Worm (Caenorhabditis elegans) whole organism, L1 larva: ENCODE data around the gene ugt-24.

Experiments
- ceh-82 ChIP-seq, 3 experiments: fragments of 150-350 bp in 1 of 3; sonication (generic microtip) in 2 of 3; optimal IDR thresholded peaks; 2 replicates each; lab custom pipeline; 2014 to 2017; ENCODE audit warnings: missing biosample characterization in 3 of 3, missing genetic modification characterization in 3 of 3
- fkh-8 ChIP-seq: sonication (generic microtip); optimal IDR thresholded peaks from 2 replicates; lab custom pipeline; 2016; ENCODE audit warnings: mild to moderate bottlenecking, missing genetic modification characterization, missing compliant biosample characterization
- grh-1 ChIP-seq: fragments of 200-800 bp; sonication (Bioruptor generic); IDR thresholded peaks from 2 replicates; pipeline ENCODE4 v1.3.6; 2022; ENCODE audit warnings: missing genetic modification reagents, missing genetic modification characterization, missing compliant biosample characterization
- lin-15B ChIP-seq: fragments of 150-350 bp; sonication (generic microtip); optimal IDR thresholded peaks from 3 replicates; lab custom pipeline; 2014; ENCODE audit warnings: missing biosample characterization, missing genetic modification characterization
- nhr-237 ChIP-seq: fragments of 150-350 bp; optimal IDR thresholded peaks from 2 replicates; lab custom pipeline; 2014; ENCODE audit warnings: missing biosample characterization, missing genetic modification characterization
- nhr-76 ChIP-seq: sonication (generic microtip); optimal IDR thresholded peaks from 2 replicates; lab custom pipeline; 2017; ENCODE audit warnings: missing biosample characterization, missing genetic modification characterization
- skn-1 ChIP-seq: fragments of 150-350 bp; optimal IDR thresholded peaks from 2 replicates; lab custom pipeline; 2014; ENCODE audit warnings: missing biosample characterization, missing genetic modification characterization
- sox-4 ChIP-seq: sonication (generic microtip); optimal IDR thresholded peaks from 2 replicates; lab custom pipeline; 2016; ENCODE audit warnings: missing genetic modification characterization, missing compliant biosample characterization
- swsn-7 ChIP-seq: sonication (generic microtip); optimal IDR thresholded peaks from 2 replicates; lab custom pipeline; 2016; ENCODE audit warnings: missing genetic modification characterization, missing compliant biosample characterization
- unc-130 ChIP-seq: fragments of 150-350 bp; optimal IDR thresholded peaks from 2 replicates; lab custom pipeline; 2017; ENCODE audit warnings: missing biosample characterization, missing genetic modification characterization, inconsistent platforms
- unc-98 ChIP-seq: fragments of 200-800 bp; sonication (Bioruptor generic); IDR thresholded peaks from 2 replicates; pipeline ENCODE4 v1.3.6; 2022; ENCODE audit warnings: missing genetic modification characterization, missing compliant biosample characterization

ce11 chrIV:6217503-6217902 lies 7.0 kb upstream of the ugt-24 start:
- TF ChIP-seq nhr-76 (no peak), nhr-237 (tag; lab: Kevin White, UChicago) (no peak), fkh-8 (tag; lab: Kevin White, UChicago) (no peak), skn-1 (tag; lab: Kevin White, UChicago) (no peak), sox-4 (tag; lab: Kevin White, UChicago) (no peak), unc-130 (tag; lab: Kevin White, UChicago) (no peak), grh-1 (GFP tag; lab: Robert Waterston, UW) (no peak), lin-15B (tag; lab: Kevin White, UChicago) (no peak), swsn-7 (no peak), ceh-82 (tag; optimal IDR thresholded peaks at IDR 0.05; lab: Kevin White, UChicago) (no peak), unc-98 (GFP tag; lab: Robert Waterston, UW) (no peak)
